Worm (Caenorhabditis elegans): Measurements from ENCODE around the gene srv-30.

- no peak for TF ChIP-seq nhr-11 (tag; optimal IDR thresholded peaks at IDR 0.05)
- TF ChIP-seq nhr-25 (tag; optimal IDR thresholded peaks at IDR 0.05), result no peak
- TF ChIP-seq skn-1 (tag; optimal IDR thresholded peaks at IDR 0.05), result no peak
- TF ChIP-seq nhr-237 (tag; optimal IDR thresholded peaks at IDR 0.05), result no peak
- TF ChIP-seq ceh-28 (tag; optimal IDR thresholded peaks at IDR 0.05), result no peak
- TF ChIP-seq aly-2 (tag; optimal IDR thresholded peaks at IDR 0.05), result no peak
- no peak for TF ChIP-seq fkh-10 (GFP tag; optimal IDR thresholded peaks at IDR 0.05)
- no peak for TF ChIP-seq snpc-4 (tag; optimal IDR thresholded peaks at IDR 0.05)
These were observed 29.0 kb upstream of the srv-30 start, which contains the start of gene srv-27 for ce11 chrIV:6298253-6298652.

Data from whole organism, L3 larva.